Fruit fly (Drosophila melanogaster) whole organism, embryonic: ENCODE data around the gene Hnf4.

Experiments used
- ATbp ChIP-seq: fragments of 200-800 bp; sonication (Bioruptor generic); optimal IDR thresholded peaks from 2 replicates; lab custom pipeline; 2017; ENCODE audit warnings: missing biosample characterization, mild to moderate bottlenecking, missing genetic modification characterization, missing genetic modification reagents
- Abd-B ChIP-seq: fragments of 200-800 bp; sonication (Bioruptor generic); optimal IDR thresholded peaks from 2 replicates; lab custom pipeline; 2018; ENCODE audit warnings: missing biosample characterization, mild to moderate bottlenecking, missing genetic modification characterization, moderate library complexity
- Ada2b ChIP-seq: fragments of 200-800 bp; sonication (Bioruptor generic); IDR thresholded peaks from 2 replicates; pipeline ENCODE4 v1.3.6; 2022; ENCODE audit warnings: missing biosample characterization, missing genetic modification characterization
- CG10209 ChIP-seq: fragments of 200-800 bp; sonication (Bioruptor generic); optimal IDR thresholded peaks from 3 replicates; lab custom pipeline; 2017; ENCODE audit warnings: missing biosample characterization, mild to moderate bottlenecking, missing genetic modification characterization, missing genetic modification reagents
- CG10321 ChIP-seq: fragments of 200-800 bp; sonication (Bioruptor generic); IDR thresholded peaks from 2 replicates; pipeline ENCODE4 v1.3.6; 2022; ENCODE audit warnings: missing biosample characterization, missing genetic modification characterization
- CG10543 ChIP-seq: fragments of 200-800 bp; sonication (Bioruptor generic); optimal IDR thresholded peaks from 3 replicates; lab custom pipeline; 2017; ENCODE audit warnings: missing biosample characterization, mild to moderate bottlenecking, missing genetic modification characterization, moderate library complexity
- CG10979 ChIP-seq: fragments of 200-800 bp; sonication (Bioruptor generic); optimal IDR thresholded peaks from 2 replicates; lab custom pipeline; 2018; ENCODE audit warnings: missing biosample characterization, mild to moderate bottlenecking, missing genetic modification characterization, moderate library complexity
- CG12104 ChIP-seq: fragments of 200-800 bp; sonication (Bioruptor generic); optimal IDR thresholded peaks from 3 replicates; lab custom pipeline; 2016; ENCODE audit warnings: missing biosample characterization, missing genetic modification characterization
- CG12236 ChIP-seq: fragments of 200-800 bp; sonication (Bioruptor generic); optimal IDR thresholded peaks from 2 replicates; lab custom pipeline; 2016; ENCODE audit warnings: missing biosample characterization, missing genetic modification characterization
- CG12299 ChIP-seq: fragments of 200-800 bp; sonication (Bioruptor generic); optimal IDR thresholded peaks from 2 replicates; lab custom pipeline; 2018; ENCODE audit warnings: missing biosample characterization, mild to moderate bottlenecking, missing genetic modification characterization
- CG13287 ChIP-seq: fragments of 200-800 bp; sonication (Bioruptor generic); IDR thresholded peaks from 2 replicates; pipeline ENCODE4 v1.3.6; 2022; ENCODE audit warnings: missing biosample characterization, missing genetic modification characterization; ENCODE audit not compliant: partially characterized antibody
- CG13296 ChIP-seq: fragments of 200-800 bp; sonication (Bioruptor generic); optimal IDR thresholded peaks from 3 replicates; lab custom pipeline; 2018; ENCODE audit warnings: missing biosample characterization, mild to moderate bottlenecking, missing genetic modification characterization
- CG14965 ChIP-seq: fragments of 200-800 bp; sonication (Bioruptor generic); optimal IDR thresholded peaks from 2 replicates; lab custom pipeline; 2016; ENCODE audit warnings: missing biosample characterization, missing genetic modification characterization, borderline replicate concordance
- CG15601 ChIP-seq: fragments of 200-800 bp; sonication (Bioruptor generic); optimal IDR thresholded peaks from 3 replicates; lab custom pipeline; 2019; ENCODE audit warnings: missing biosample characterization, mild to moderate bottlenecking, missing genetic modification characterization, moderate library complexity
- CG18011 ChIP-seq: fragments of 200-800 bp; sonication (Bioruptor generic); optimal IDR thresholded peaks from 2 replicates; lab custom pipeline; 2017; ENCODE audit warnings: missing biosample characterization, missing genetic modification characterization, mild to moderate bottlenecking, moderate library complexity, missing genotype
- CG3163 ChIP-seq: fragments of 200-800 bp; sonication (Bioruptor generic); optimal IDR thresholded peaks from 3 replicates; lab custom pipeline; 2016; ENCODE audit warnings: missing biosample characterization, missing genetic modification characterization
- CG3281 ChIP-seq: fragments of 200-800 bp; sonication (Bioruptor generic); optimal IDR thresholded peaks from 3 replicates; lab custom pipeline; 2017; ENCODE audit warnings: missing biosample characterization, mild to moderate bottlenecking, missing genetic modification characterization
- CG34422 ChIP-seq: fragments of 200-800 bp; sonication (Bioruptor generic); IDR thresholded peaks from 3 replicates; pipeline ENCODE4 v1.3.6; 2022; ENCODE audit warnings: missing biosample characterization, missing genetic modification characterization
- CG8388 ChIP-seq: fragments of 200-800 bp; sonication (Bioruptor generic); optimal IDR thresholded peaks from 2 replicates; lab custom pipeline; 2019; ENCODE audit warnings: missing biosample characterization, mild to moderate bottlenecking, missing genetic modification characterization, moderate library complexity
- CG9727 ChIP-seq: fragments of 200-800 bp; sonication (Bioruptor generic); optimal IDR thresholded peaks from 3 replicates; lab custom pipeline; 2017; ENCODE audit warnings: missing biosample characterization, mild to moderate bottlenecking, missing genetic modification characterization
- CG9797 ChIP-seq: fragments of 200-800 bp; sonication (Bioruptor generic); optimal IDR thresholded peaks from 3 replicates; lab custom pipeline; 2018; ENCODE audit warnings: missing biosample characterization, mild to moderate bottlenecking, missing genetic modification characterization
- CG9932 ChIP-seq: fragments of 200-800 bp; sonication (Bioruptor generic); IDR thresholded peaks from 2 replicates; pipeline ENCODE4 v1.3.6; 2022; ENCODE audit warnings: missing biosample characterization, missing genetic modification characterization
- CHES-1-like ChIP-seq: fragments of 200-800 bp; sonication (Bioruptor generic); optimal IDR thresholded peaks from 2 replicates; lab custom pipeline; 2016; ENCODE audit warnings: missing biosample characterization, missing genetic modification characterization
- E2f1 ChIP-seq: fragments of 200-800 bp; sonication (Bioruptor generic); IDR thresholded peaks from 2 replicates; pipeline ENCODE4 v1.3.6; 2022; ENCODE audit warnings: missing biosample characterization, missing genetic modification characterization
- HLHmδ ChIP-seq: fragments of 200-800 bp; sonication (Bioruptor generic); optimal IDR thresholded peaks from 2 replicates; lab custom pipeline; 2018; ENCODE audit warnings: missing biosample characterization, mild to moderate bottlenecking, missing genetic modification characterization, moderate library complexity
- MESR4 ChIP-seq: fragments of 200-800 bp; sonication (Bioruptor generic); optimal IDR thresholded peaks from 2 replicates; lab custom pipeline; 2018; ENCODE audit warnings: missing biosample characterization, mild to moderate bottlenecking, missing genetic modification characterization, moderate library complexity
- Pdp1 ChIP-seq, 2 experiments: fragments of 200-800 bp; sonication (Bioruptor generic); optimal IDR thresholded peaks; 3 replicates each; lab custom pipeline; 2016; ENCODE audit warnings: missing biosample characterization in 2 of 2, missing genetic modification characterization in 2 of 2, mild to moderate bottlenecking in 1 of 2, moderate library complexity in 1 of 2
- Rx ChIP-seq: fragments of 200-800 bp; sonication (Bioruptor generic); IDR thresholded peaks from 2 replicates; pipeline ENCODE4 v1.3.6; 2022; ENCODE audit warnings: missing biosample characterization, missing genetic modification characterization
- ac ChIP-seq: fragments of 200-800 bp; sonication (Bioruptor generic); optimal IDR thresholded peaks from 3 replicates; lab custom pipeline; 2017; ENCODE audit warnings: missing biosample characterization, mild to moderate bottlenecking, missing genetic modification characterization
- btn ChIP-seq: fragments of 200-800 bp; sonication (Bioruptor generic); optimal IDR thresholded peaks from 2 replicates; lab custom pipeline; 2016; ENCODE audit warnings: missing biosample characterization, missing genetic modification characterization
- cad ChIP-seq: fragments of >200 bp; optimal IDR thresholded peaks from 2 replicates; lab custom pipeline; 2017; ENCODE audit warnings: missing biosample characterization, missing genetic modification characterization
- cg ChIP-seq: fragments of 200-800 bp; sonication (Bioruptor generic); optimal IDR thresholded peaks from 3 replicates; lab custom pipeline; 2019; ENCODE audit warnings: missing biosample characterization, mild to moderate bottlenecking, missing genetic modification characterization, moderate library complexity
- dati ChIP-seq: fragments of 200-800 bp; sonication (Bioruptor generic); IDR thresholded peaks from 2 replicates; pipeline ENCODE4 v1.3.6; 2022; ENCODE audit warnings: missing biosample characterization, missing genetic modification characterization
- ewg ChIP-seq: fragments of 200-800 bp; sonication (Bioruptor generic); optimal IDR thresholded peaks from 3 replicates; lab custom pipeline; 2017; ENCODE audit warnings: mild to moderate bottlenecking, missing biosample characterization, missing genetic modification reagents, missing genetic modification characterization
- exex ChIP-seq: fragments of 200-800 bp; sonication (Bioruptor generic); optimal IDR thresholded peaks from 4 replicates; lab custom pipeline; 2018; ENCODE audit warnings: missing biosample characterization, mild to moderate bottlenecking, missing genetic modification characterization, moderate library complexity
- fd102C ChIP-seq: fragments of 200-800 bp; sonication (Bioruptor generic); optimal IDR thresholded peaks from 2 replicates; lab custom pipeline; 2018; ENCODE audit warnings: missing biosample characterization, mild to moderate bottlenecking, missing genetic modification characterization, moderate library complexity
- fd3F ChIP-seq: fragments of 200-800 bp; sonication (Bioruptor generic); optimal IDR thresholded peaks from 2 replicates; lab custom pipeline; 2018; ENCODE audit warnings: missing biosample characterization, mild to moderate bottlenecking, missing genetic modification characterization, moderate library complexity
- gcm2 ChIP-seq: fragments of 200-800 bp; sonication (Bioruptor generic); optimal IDR thresholded peaks from 2 replicates; lab custom pipeline; 2016; ENCODE audit warnings: missing biosample characterization, missing genetic modification characterization
- hkb ChIP-seq, 2 experiments: fragments of 200-800 bp in 1 of 2; fragments of >200 bp in 1 of 2; sonication (Bioruptor generic) in 1 of 2; IDR thresholded peaks in 1 of 2; optimal IDR thresholded peaks in 1 of 2; 2 replicates each; pipeline versions ENCODE4 v1.3.6 to Lab custom; 2017 to 2022; ENCODE audit warnings: missing biosample characterization in 1 of 2, missing genetic modification characterization in 1 of 2
- jing ChIP-seq: fragments of 200-800 bp; sonication (Bioruptor generic); optimal IDR thresholded peaks from 2 replicates; lab custom pipeline; 2018; ENCODE audit warnings: missing biosample characterization, mild to moderate bottlenecking, missing genetic modification characterization
- kni ChIP-seq: fragments of 200-800 bp; sonication (Bioruptor generic); optimal IDR thresholded peaks from 3 replicates; lab custom pipeline; 2017; ENCODE audit warnings: mild to moderate bottlenecking, missing biosample characterization, missing genetic modification reagents, missing genetic modification characterization
- oc ChIP-seq: fragments of 200-800 bp; sonication (Bioruptor generic); optimal IDR thresholded peaks from 2 replicates; lab custom pipeline; 2018; ENCODE audit warnings: missing biosample characterization, mild to moderate bottlenecking, missing genetic modification characterization, moderate library complexity
- ranshi ChIP-seq: fragments of 200-800 bp; sonication (Bioruptor generic); IDR thresholded peaks from 2 replicates; pipeline ENCODE4 v1.3.6; 2022; ENCODE audit warnings: missing biosample characterization, missing genetic modification characterization
- ro ChIP-seq: fragments of 200-800 bp; sonication (Bioruptor generic); IDR thresholded peaks from 2 replicates; pipeline ENCODE4 v1.3.6; 2022; ENCODE audit warnings: missing biosample characterization, missing genetic modification characterization
- so ChIP-seq: fragments of 200-800 bp; sonication (Bioruptor generic); IDR thresholded peaks from 3 replicates; pipeline ENCODE4 v1.3.6; 2022; ENCODE audit warnings: missing biosample characterization, missing genetic modification characterization
- trem ChIP-seq: fragments of 200-800 bp; optimal IDR thresholded peaks from 3 replicates; lab custom pipeline; 2019; ENCODE audit warnings: missing biosample characterization, mild to moderate bottlenecking, missing genetic modification characterization, moderate library complexity
- wor ChIP-seq: fragments of 200-800 bp; sonication (Bioruptor generic); IDR thresholded peaks from 2 replicates; pipeline ENCODE4 v1.3.6; 2022; ENCODE audit warnings: missing biosample characterization, missing genetic modification characterization
- zen2 ChIP-seq: fragments of 200-800 bp; sonication (Bioruptor generic); IDR thresholded peaks from 3 replicates; pipeline ENCODE4 v1.3.6; 2022; ENCODE audit warnings: missing biosample characterization, missing genetic modification characterization; ENCODE audit not compliant: partially characterized antibody

Gene Hnf4

DNA sequence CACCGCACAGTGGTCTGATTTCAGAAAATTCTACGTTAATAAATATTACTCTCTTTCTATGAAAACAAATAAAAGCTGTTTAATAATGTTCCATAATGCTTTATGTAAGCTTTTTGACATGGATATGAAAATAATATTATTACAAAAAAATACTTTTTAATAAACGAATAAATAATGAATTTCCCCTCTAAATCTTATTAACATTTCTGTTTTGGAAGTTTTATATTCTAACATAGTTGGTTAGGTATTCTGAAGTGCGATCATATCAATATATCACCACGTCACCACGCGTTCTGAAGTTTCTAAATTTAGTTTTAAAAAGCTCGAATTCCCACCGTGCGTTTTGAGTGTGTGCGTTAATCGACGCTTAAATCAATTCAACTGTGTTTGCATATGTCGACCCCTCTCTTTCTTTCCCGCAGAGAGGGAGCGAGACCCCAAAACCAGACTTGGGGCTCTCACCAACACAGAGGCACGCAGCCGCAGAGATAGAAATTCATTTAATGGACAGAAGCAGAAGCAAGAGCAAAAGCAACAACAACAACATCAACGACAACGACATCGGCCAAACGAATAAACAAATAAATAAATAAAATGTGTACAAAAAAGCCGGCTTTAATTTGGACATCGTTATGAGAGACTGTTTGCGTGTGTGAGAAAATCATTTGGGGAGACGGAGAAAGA, 18.0 kb downstream of the Hnf4 start (continued):
- TF ChIP-seq CG12236 (GFP tag; lab: Kevin White, UChicago) (peak; percentile 3), CG18011 (GFP tag; lab: Kevin White, UChicago) (peak; percentile 34), CG8388 (peak; percentile 89), fd102C (GFP tag; lab: Kevin White, UChicago) (no peak), hkb (optimal IDR thresholded peaks at IDR 0.05; lab: Kevin White, UChicago) (no peak), hkb (GFP tag; IDR thresholded peaks at IDR 0.05; lab: Robert Waterston, UW) (peak; percentile 77), CG9727 (peak; percentile 92), E2f1 (peak; percentile 74), ewg (GFP tag; lab: Kevin White, UChicago) (peak; percentile 81), kni (GFP tag; lab: Kevin White, UChicago) (peak; percentile 83), cg (GFP tag; lab: Kevin White, UChicago) (peak; percentile 85), CG12104 (GFP tag; lab: Kevin White, UChicago) (peak; percentile 89), CG3281 (GFP tag; lab: Kevin White, UChicago) (peak; percentile 89), exex (tag; lab: Kevin White, UChicago) (peak; percentile 68), oc (tag; lab: Kevin White, UChicago) (peak; percentile 65), ATbp (GFP tag; lab: Kevin White, UChicago) (peak; percentile 78), trem (peak; percentile 83), ac (GFP tag; lab: Kevin White, UChicago) (peak; percentile 21), CG34422 (GFP tag; lab: Robert Waterston, UW) (peak; percentile 57), Abd-B (GFP tag; lab: Kevin White, UChicago) (peak; percentile 85), wor (peak; percentile 47), Rx (GFP tag; lab: Robert Waterston, UW) (no peak), Ada2b (peak; percentile 78), CG14965 (GFP tag; lab: Kevin White, UChicago) (no peak), CHES-1-like (GFP tag; lab: Kevin White, UChicago) (no peak), CG3163 (GFP tag; lab: Kevin White, UChicago) (peak; percentile 57), ranshi (GFP tag; lab: Robert Waterston, UW) (0 out of 2 replicates have a peak, but pooled peaks have one; percentile 56), CG10209 (GFP tag; lab: Kevin White, UChicago) (peak; percentile 86), HLHmδ (GFP tag; lab: Kevin White, UChicago) (peak; percentile 23), cad (GFP tag; lab: Kevin White, UChicago) (no peak), CG12299 (tag; lab: Kevin White, UChicago) (peak; percentile 81), CG9932 (GFP tag; lab: Robert Waterston, UW) (peak; percentile 75), CG13296 (GFP tag; lab: Kevin White, UChicago) (peak; percentile 91), so (peak; percentile 78; the same call in 1 of the 3 replicates), CG10321 (GFP tag; lab: Robert Waterston, UW) (peak; percentile 30; the same call in 1 of the 2 replicates), CG9797 (GFP tag; lab: Kevin White, UChicago) (no peak), CG13287 (GFP tag; lab: Robert Waterston, UW) (peak; percentile 28; the same call in 1 of the 2 replicates), jing (GFP tag; lab: Kevin White, UChicago) (peak; percentile 68), fd3F (GFP tag; lab: Kevin White, UChicago) (peak; percentile 74), Pdp1 (GFP tag; optimal IDR thresholded peaks at IDR 0.05; lab: Kevin White, UChicago) (peak; percentile 58 to 64), gcm2 (GFP tag; lab: Kevin White, UChicago) (peak; percentile 2), CG10543 (GFP tag; lab: Kevin White, UChicago) (peak; percentile 92), dati (GFP tag; lab: Robert Waterston, UW) (no peak), CG10979 (tag; lab: Kevin White, UChicago) (peak; percentile 93), zen2 (GFP tag; lab: Robert Waterston, UW) (no peak), CG15601 (tag; lab: Kevin White, UChicago) (peak; percentile 91), MESR4 (GFP tag; lab: Kevin White, UChicago) (no peak), ro (GFP tag; lab: Robert Waterston, UW) (peak; percentile 38), btn (peak; percentile 9)
